Fruit fly (Drosophila melanogaster): ENCODE data around the gene CG1544.
A peak's percentile ranks its signal among the peaks of the same experiment; 100 is the strongest.

The CG1544 gene

dm6 chr3R:31222125-31222889 lies 25.6 kb downstream of the CG1544 start (continued):
- TF ChIP-seq jigr1 (GFP tag; IDR thresholded peaks at IDR 0.05), result no peak
- peak; percentile 69 for TF ChIP-seq CG15601 (tag; optimal IDR thresholded peaks at IDR 0.05)
- TF ChIP-seq CG32532 (GFP tag; IDR thresholded peaks at IDR 0.05), result no peak
- peak; percentile 71 for TF ChIP-seq CG18764 (GFP tag; optimal IDR thresholded peaks at IDR 0.05)
- no peak for TF ChIP-seq Nf-YA (GFP tag; IDR thresholded peaks at IDR 0.05)
- TF ChIP-seq gsb-n (tag; optimal IDR thresholded peaks at IDR 0.05), result peak; percentile 74
- TF ChIP-seq Myb (GFP tag; optimal IDR thresholded peaks at IDR 0.05), result peak; percentile 76
- TF ChIP-seq Dp (GFP tag; optimal IDR thresholded peaks at IDR 0.05), result no peak
- TF ChIP-seq kay (GFP tag; optimal IDR thresholded peaks at IDR 0.05), result peak; percentile 64
- peak; percentile 32 for TF ChIP-seq fd102C (GFP tag; optimal IDR thresholded peaks at IDR 0.05)
- peak; percentile 65 for TF ChIP-seq Fer2 (tag; optimal IDR thresholded peaks at IDR 0.05)
- no peak for TF ChIP-seq zen2 (GFP tag; IDR thresholded peaks at IDR 0.05; ENCODE audit: partially characterized antibody)
- peak; percentile 81 for TF ChIP-seq en (GFP tag; optimal IDR thresholded peaks at IDR 0.05)
- TF ChIP-seq Hand (GFP tag; optimal IDR thresholded peaks at IDR 0.05), result peak; percentile 84
- peak; percentile 32 to 81 for TF ChIP-seq bsh (GFP tag; optimal IDR thresholded peaks at IDR 0.05)
- TF ChIP-seq CG6791 (GFP tag; IDR thresholded peaks at IDR 0.05; ENCODE audit: partially characterized antibody), result no peak
- TF ChIP-seq pnt (GFP tag; optimal IDR thresholded peaks at IDR 0.05), result peak; percentile 83
- TF ChIP-seq croc (GFP tag; conservative IDR thresholded peaks at IDR 0.05), result peak; percentile 56; the same call in 2 of the 3 replicates
- TF ChIP-seq mld (GFP tag; IDR thresholded peaks at IDR 0.05; ENCODE audit: partially characterized antibody), result no peak
- no peak for TF ChIP-seq prd (optimal IDR thresholded peaks at IDR 0.05)
- TF ChIP-seq prd (GFP tag; IDR thresholded peaks at IDR 0.05), result no peak
- peak; percentile 87 for TF ChIP-seq CG12659 (GFP tag; optimal IDR thresholded peaks at IDR 0.05)
- TF ChIP-seq az2 (GFP tag; optimal IDR thresholded peaks at IDR 0.05), result peak; percentile 81
- TF ChIP-seq dpn (GFP tag; optimal IDR thresholded peaks at IDR 0.05), result peak; percentile 85 to 89
- TF ChIP-seq D19A (tag; optimal IDR thresholded peaks at IDR 0.05), result peak; percentile 83
- peak; percentile 89 for TF ChIP-seq CG12391 (tag; optimal IDR thresholded peaks at IDR 0.05)
- TF ChIP-seq CG34224 (GFP tag; IDR thresholded peaks at IDR 0.05; ENCODE audit: partially characterized antibody), result no peak
- no peak for TF ChIP-seq Atf6 (GFP tag; IDR thresholded peaks at IDR 0.05)
- no peak for TF ChIP-seq CG14441 (GFP tag; IDR thresholded peaks at IDR 0.05)
- peak; percentile 61 for TF ChIP-seq CG10654 (GFP tag; optimal IDR thresholded peaks at IDR 0.05)
- peak; percentile 81 for TF ChIP-seq CG17359 (tag; optimal IDR thresholded peaks at IDR 0.05)
- TF ChIP-seq Doc2 (GFP tag; IDR thresholded peaks at IDR 0.05), result no peak
- no peak for TF ChIP-seq ase (GFP tag; IDR thresholded peaks at IDR 0.05)
- TF ChIP-seq trh (GFP tag; optimal IDR thresholded peaks at IDR 0.05), result peak; percentile 41
- peak; percentile 75 for TF ChIP-seq CG4820 (GFP tag; optimal IDR thresholded peaks at IDR 0.05)
- peak; percentile 83 for TF ChIP-seq Atf-2 (GFP tag; optimal IDR thresholded peaks at IDR 0.05)
- TF ChIP-seq gcm (GFP tag; optimal IDR thresholded peaks at IDR 0.05), result peak; percentile 63
- TF ChIP-seq CHES-1-like (GFP tag; optimal IDR thresholded peaks at IDR 0.05), result peak; percentile 76
- peak; percentile 95 for TF ChIP-seq Hmr (GFP tag; optimal IDR thresholded peaks at IDR 0.05)
- TF ChIP-seq CG43689 (GFP tag; IDR thresholded peaks at IDR 0.05), result no peak
- peak; percentile 79 for TF ChIP-seq NC2β (GFP tag; optimal IDR thresholded peaks at IDR 0.05)
- TF ChIP-seq CG11093 (GFP tag; IDR thresholded peaks at IDR 0.05), result peak; percentile 66; the same call in 2 of the 3 replicates
- peak; percentile 65 for TF ChIP-seq Spps (tag; optimal IDR thresholded peaks at IDR 0.05)
- peak; percentile 74 for TF ChIP-seq luna (GFP tag; optimal IDR thresholded peaks at IDR 0.05)
- peak; percentile 81 for TF ChIP-seq Sox102F (GFP tag; optimal IDR thresholded peaks at IDR 0.05)
- TF ChIP-seq B-H2 (GFP tag; optimal IDR thresholded peaks at IDR 0.05), result peak; percentile 74
- peak; percentile 85 for TF ChIP-seq unpg (GFP tag; optimal IDR thresholded peaks at IDR 0.05)
- TF ChIP-seq wdn (GFP tag; IDR thresholded peaks at IDR 0.05), result no peak
- peak; percentile 27 for TF ChIP-seq sqz (GFP tag; optimal IDR thresholded peaks at IDR 0.05)
- no peak for TF ChIP-seq hth (optimal IDR thresholded peaks at IDR 0.05)
